Worm (Caenorhabditis elegans) whole organism, L4 larva: ENCODE results near the gene T02H6.6.

ENCODE experiments used
- ces-1 ChIP-seq: fragments of 150-350 bp; sonication (generic microtip); optimal IDR thresholded peaks from 4 replicates; lab custom pipeline; 2014; ENCODE audit warnings: missing biosample characterization, missing genetic modification reagents, missing genetic modification characterization
- daf-8 ChIP-seq: fragments of 200-800 bp; sonication (Bioruptor generic); IDR thresholded peaks from 2 replicates; pipeline ENCODE4 v1.3.6; 2022; ENCODE audit warnings: missing genetic modification characterization, missing compliant biosample characterization
- gei-8 ChIP-seq: fragments of 200-800 bp; sonication (Bioruptor generic); optimal IDR thresholded peaks from 2 replicates; lab custom pipeline; 2018; ENCODE audit warnings: mild to moderate bottlenecking, missing genetic modification characterization, missing compliant biosample characterization

ce11 chrII:701371-702139, 18.0 kb downstream of the T02H6.6 start, which contains the start of gene thoc-1:
- TF ChIP-seq gei-8 (GFP tag; lab: Kevin White, UChicago) (no peak), daf-8 (no peak), ces-1 (GFP tag; lab: Kevin White, UChicago) (no peak)
